Fruit fly (Drosophila melanogaster): ENCODE data around the gene Hml.
A peak's percentile ranks its signal among the peaks of the same experiment; 100 is the strongest.

Gene Hml

DNA sequence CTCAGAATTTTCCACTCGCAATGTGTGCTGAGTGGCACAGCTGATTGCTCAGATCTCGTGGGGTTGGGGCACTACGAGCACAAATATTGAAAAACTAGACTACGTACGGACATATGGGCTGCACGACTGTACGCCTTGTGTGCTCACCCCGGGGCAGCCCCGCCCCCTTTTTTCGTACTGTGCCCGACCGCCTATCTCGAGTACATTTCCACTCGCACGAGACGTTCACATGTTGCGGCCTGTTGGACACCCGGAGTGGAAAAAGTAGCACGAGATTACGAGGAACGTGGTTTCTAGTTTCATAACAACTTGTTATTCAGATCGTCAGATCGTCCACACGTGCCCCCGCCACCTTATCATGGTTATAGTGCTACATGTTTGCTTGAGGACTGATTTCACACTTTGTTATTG is 17.5 kb downstream of the Hml start (continued):
- peak; percentile 20 for TF ChIP-seq CG6254 (GFP tag; optimal IDR thresholded peaks at IDR 0.05)
- peak; percentile 70 for TF ChIP-seq Deaf1 (tag; optimal IDR thresholded peaks at IDR 0.05)
- TF ChIP-seq unc-4 (GFP tag; IDR thresholded peaks at IDR 0.05; ENCODE audit: partially characterized antibody), result no peak
- 0 out of 2 replicates have a peak, but pooled peaks have one; percentile 3 for TF ChIP-seq onecut (GFP tag; IDR thresholded peaks at IDR 0.05)
- no peak for TF ChIP-seq pan (optimal IDR thresholded peaks at IDR 0.05)
- no peak for TF ChIP-seq pan (GFP tag; optimal IDR thresholded peaks at IDR 0.05 in 1 of 2, IDR thresholded peaks at IDR 0.05 in 1 of 2)
- TF ChIP-seq abd-A (tag; optimal IDR thresholded peaks at IDR 0.05), result no peak
- peak; percentile 49 for TF ChIP-seq ERR (GFP tag; optimal IDR thresholded peaks at IDR 0.05)
- TF ChIP-seq maf-S (GFP tag; optimal IDR thresholded peaks at IDR 0.05), result no peak
- no peak for TF ChIP-seq CG12391 (tag; optimal IDR thresholded peaks at IDR 0.05)
- TF ChIP-seq Scr (GFP tag; IDR thresholded peaks at IDR 0.05; ENCODE audit: partially characterized antibody), result 0 out of 2 replicates have a peak, but pooled peaks have one; percentile 13
- no peak for TF ChIP-seq CG14965 (GFP tag; optimal IDR thresholded peaks at IDR 0.05; ENCODE audit: borderline replicate concordance)
- peak; percentile 22 for TF ChIP-seq MTF-1 (GFP tag; optimal IDR thresholded peaks at IDR 0.05; ENCODE audit: borderline replicate concordance)
- no peak for TF ChIP-seq CG34376 (GFP tag; optimal IDR thresholded peaks at IDR 0.05)
- TF ChIP-seq CG34422 (GFP tag; IDR thresholded peaks at IDR 0.05), result no peak
- 0 out of 2 replicates have a peak, but pooled peaks have one; percentile 21 for TF ChIP-seq wdn (GFP tag; IDR thresholded peaks at IDR 0.05)
- TF ChIP-seq CG13296 (GFP tag; optimal IDR thresholded peaks at IDR 0.05), result no peak
- TF ChIP-seq ftz-f1 (GFP tag; optimal IDR thresholded peaks at IDR 0.05), result no peak
- TF ChIP-seq Dip3 (GFP tag; optimal IDR thresholded peaks at IDR 0.05), result no peak
- TF ChIP-seq CG13424 (tag; optimal IDR thresholded peaks at IDR 0.05), result no peak
- TF ChIP-seq CG17328 (GFP tag; IDR thresholded peaks at IDR 0.05), result 0 out of 2 replicates have a peak, but pooled peaks have one; percentile 13
- no peak for TF ChIP-seq Rx (GFP tag; IDR thresholded peaks at IDR 0.05)
- TF ChIP-seq CG13894 (tag; optimal IDR thresholded peaks at IDR 0.05), result no peak
- TF ChIP-seq NK7.1 (GFP tag; optimal IDR thresholded peaks at IDR 0.05), result no peak
- peak; percentile 34 for TF ChIP-seq gcm (GFP tag; optimal IDR thresholded peaks at IDR 0.05)
- TF ChIP-seq mld (GFP tag; IDR thresholded peaks at IDR 0.05; ENCODE audit: partially characterized antibody), result no peak
- TF ChIP-seq Ssrp (tag; optimal IDR thresholded peaks at IDR 0.05), result no peak
- TF ChIP-seq Hr51 (GFP tag; optimal IDR thresholded peaks at IDR 0.05), result no peak
- TF ChIP-seq CG11696 (GFP tag; IDR thresholded peaks at IDR 0.05), result no peak
- TF ChIP-seq CG2199 (GFP tag; IDR thresholded peaks at IDR 0.05), result 0 out of 3 replicates have a peak, but pooled peaks have one; percentile 62
- no peak for TF ChIP-seq CG9876 (GFP tag; optimal IDR thresholded peaks at IDR 0.05)
- no peak for TF ChIP-seq Oli (tag; optimal IDR thresholded peaks at IDR 0.05)
- no peak for TF ChIP-seq CG17361 (GFP tag; IDR thresholded peaks at IDR 0.05)
- TF ChIP-seq gsb-n (tag; optimal IDR thresholded peaks at IDR 0.05), result no peak
- TF ChIP-seq CG10274 (GFP tag; optimal IDR thresholded peaks at IDR 0.05), result no peak
- TF ChIP-seq esg (GFP tag; conservative IDR thresholded peaks at IDR 0.05), result no peak
- TF ChIP-seq CG9437 (GFP tag; optimal IDR thresholded peaks at IDR 0.05), result no peak
- no peak for TF ChIP-seq slbo (GFP tag; IDR thresholded peaks at IDR 0.05)
- TF ChIP-seq bbx (GFP tag; IDR thresholded peaks at IDR 0.05; ENCODE audit: partially characterized antibody), result 0 out of 2 replicates have a peak, but pooled peaks have one; percentile 28
- peak; percentile 36; the same call in 1 of the 3 replicates for TF ChIP-seq so (GFP tag; IDR thresholded peaks at IDR 0.05)
- TF ChIP-seq Med (GFP tag), result no peak
- peak; percentile 59; the same call in 2 of the 3 replicates for TF ChIP-seq ci (GFP tag; IDR thresholded peaks at IDR 0.05)
- no peak for TF ChIP-seq Sox102F (GFP tag; optimal IDR thresholded peaks at IDR 0.05)
- TF ChIP-seq cwo (GFP tag; optimal IDR thresholded peaks at IDR 0.05), result peak; percentile 100
- TF ChIP-seq scrt (GFP tag; optimal IDR thresholded peaks at IDR 0.05), result no peak
- TF ChIP-seq HLH3B (GFP tag; IDR thresholded peaks at IDR 0.05), result no peak
- no peak for TF ChIP-seq tup (GFP tag; optimal IDR thresholded peaks at IDR 0.05)
- TF ChIP-seq Ptx1 (GFP tag; IDR thresholded peaks at IDR 0.05), result no peak
- TF ChIP-seq CG10147 (GFP tag; optimal IDR thresholded peaks at IDR 0.05), result no peak
- TF ChIP-seq CG13624 (GFP tag; optimal IDR thresholded peaks at IDR 0.05), result no peak
